Fruit fly (Drosophila melanogaster) whole organism, wandering third instar larva: ENCODE results near the gene mtd.

Experiments
- CG32264 ChIP-seq: fragments of 200-800 bp; sonication (Bioruptor generic); optimal IDR thresholded peaks from 2 replicates; lab custom pipeline; 2016; ENCODE audit warnings: missing biosample characterization, missing genetic modification characterization
- CG9705 ChIP-seq: fragments of 200-800 bp; sonication (Bioruptor generic); optimal IDR thresholded peaks from 2 replicates; lab custom pipeline; 2018; ENCODE audit warnings: missing biosample characterization, mild to moderate bottlenecking, missing genetic modification characterization
- CrebA ChIP-seq: fragments of 200-800 bp; sonication (Bioruptor generic); optimal IDR thresholded peaks from 2 replicates; lab custom pipeline; 2016; ENCODE audit warnings: missing biosample characterization, mild to moderate bottlenecking, missing genetic modification characterization, borderline replicate concordance
- Dfd ChIP-seq: fragments of >200 bp; optimal IDR thresholded peaks from 2 replicates; lab custom pipeline; 2017; ENCODE audit warnings: missing biosample characterization, missing genetic modification characterization
- Dif ChIP-seq: fragments of 200-275, 200-300 bp; sonication (Bioruptor generic); optimal IDR thresholded peaks from 2 replicates; lab custom pipeline; 2018; ENCODE audit warnings: missing biosample characterization, missing genetic modification characterization; ENCODE audit not compliant: partially characterized antibody
- HLH106 ChIP-seq: fragments of 200-800 bp; optimal IDR thresholded peaks from 3 replicates; lab custom pipeline; 2019; ENCODE audit warnings: missing biosample characterization, mild to moderate bottlenecking, missing genetic modification characterization, moderate library complexity
- Hr78 ChIP-seq: fragments of >200 bp; optimal IDR thresholded peaks from 2 replicates; lab custom pipeline; 2017; ENCODE audit warnings: missing biosample characterization, missing genetic modification characterization
- Jra ChIP-seq: sonication (Bioruptor generic); optimal IDR thresholded peaks from 2 replicates; lab custom pipeline; 2016; ENCODE audit warnings: missing biosample characterization, missing genetic modification characterization
- Mio ChIP-seq: sonication (Bioruptor generic); optimal IDR thresholded peaks from 2 replicates; lab custom pipeline; 2016; ENCODE audit warnings: missing biosample characterization, missing genetic modification characterization
- Myc ChIP-seq: fragments of >200 bp; optimal IDR thresholded peaks from 2 replicates; lab custom pipeline; 2017
- N ChIP-seq: fragments of >200 bp; optimal IDR thresholded peaks from 2 replicates; lab custom pipeline; 2018; ENCODE audit warnings: missing biosample characterization, missing external identifiers, missing genetic modification characterization
- Rel ChIP-seq, 2 experiments: fragments of 200-800 bp; sonication (Bioruptor generic) in 1 of 2; optimal IDR thresholded peaks; 2 replicates in 1 of 2; 3 replicates in 1 of 2; lab custom pipeline; 2016 to 2019; ENCODE audit warnings: mild to moderate bottlenecking in 2 of 2, missing biosample characterization in 2 of 2, missing genetic modification characterization in 2 of 2, moderate library complexity in 1 of 2
- Sp1 ChIP-seq: fragments of 200-800 bp; sonication (Bioruptor generic); optimal IDR thresholded peaks from 3 replicates; lab custom pipeline; 2019; ENCODE audit warnings: missing biosample characterization, mild to moderate bottlenecking, missing genetic modification characterization, moderate library complexity
- Vsx2 ChIP-seq: fragments of 200-300, 225-300 bp; sonication (Bioruptor generic); optimal IDR thresholded peaks from 2 replicates; lab custom pipeline; 2018; ENCODE audit warnings: missing biosample characterization, missing genetic modification characterization; ENCODE audit not compliant: partially characterized antibody
- br ChIP-seq: fragments of 200-800 bp; sonication (Bioruptor generic); optimal IDR thresholded peaks from 2 replicates; lab custom pipeline; 2016; ENCODE audit warnings: missing biosample characterization, missing genetic modification characterization
- brk ChIP-seq: fragments of 200-800 bp; sonication (Bioruptor generic); optimal IDR thresholded peaks from 2 replicates; lab custom pipeline; 2016; ENCODE audit warnings: missing biosample characterization, mild to moderate bottlenecking, missing genetic modification characterization
- dl ChIP-seq, 2 experiments: fragments of 175-275, 200-275 bp in 1 of 2; fragments of 200-275 bp in 1 of 2; sonication (Bioruptor generic); optimal IDR thresholded peaks; lab custom pipeline; 2018; ENCODE audit warnings: mild to moderate bottlenecking in 2 of 2, missing biosample characterization in 2 of 2, missing genetic modification characterization in 2 of 2, moderate library complexity in 2 of 2; ENCODE audit not compliant: partially characterized antibody in 2 of 2, insufficient read depth in 1 of 2
- dmrt93B ChIP-seq: fragments of 200-800 bp; sonication (Bioruptor generic); optimal IDR thresholded peaks from 2 replicates; lab custom pipeline; 2018; ENCODE audit warnings: missing biosample characterization, mild to moderate bottlenecking, missing genetic modification characterization
- foxo ChIP-seq, 2 experiments: fragments of 200-800 bp; sonication (Bioruptor generic); optimal IDR thresholded peaks; 2 replicates in 1 of 2; 3 replicates in 1 of 2; lab custom pipeline; 2016 to 2017; ENCODE audit warnings: missing biosample characterization in 2 of 2, missing genetic modification characterization in 2 of 2
- fru ChIP-seq: fragments of 200-800 bp; sonication (Bioruptor generic); optimal IDR thresholded peaks from 3 replicates; lab custom pipeline; 2016; ENCODE audit warnings: missing biosample characterization, mild to moderate bottlenecking, missing genetic modification characterization
- h ChIP-seq: fragments of 200-800 bp; sonication (Bioruptor generic); optimal IDR thresholded peaks from 3 replicates; lab custom pipeline; 2016; ENCODE audit warnings: missing biosample characterization, mild to moderate bottlenecking, missing genetic modification characterization
- jim ChIP-seq: fragments of 175-275, 200-325 bp; sonication (Bioruptor generic); optimal IDR thresholded peaks from 2 replicates; lab custom pipeline; 2016; ENCODE audit warnings: missing biosample characterization, mild to moderate bottlenecking, missing genetic modification characterization
- lola ChIP-seq: fragments of >200 bp; optimal IDR thresholded peaks from 2 replicates; lab custom pipeline; 2017; ENCODE audit warnings: missing biosample characterization, missing genetic modification characterization
- pan ChIP-seq: fragments of >200 bp; optimal IDR thresholded peaks from 2 replicates; lab custom pipeline; 2017
- psq ChIP-seq: fragments of 200-800 bp; sonication (Bioruptor generic); optimal IDR thresholded peaks from 3 replicates; lab custom pipeline; 2017; ENCODE audit warnings: missing biosample characterization, mild to moderate bottlenecking, missing genetic modification characterization, moderate library complexity
- rgr ChIP-seq: fragments of 200-800 bp; sonication (Bioruptor generic); optimal IDR thresholded peaks from 3 replicates; lab custom pipeline; 2016; ENCODE audit warnings: missing biosample characterization, mild to moderate bottlenecking, missing genetic modification characterization
- sage ChIP-seq: fragments of 200-800 bp; sonication (Bioruptor generic); optimal IDR thresholded peaks from 2 replicates; lab custom pipeline; 2016; ENCODE audit warnings: missing biosample characterization, mild to moderate bottlenecking, missing genetic modification characterization
- sv ChIP-seq: fragments of 200-800 bp; sonication (Bioruptor generic); optimal IDR thresholded peaks from 3 replicates; lab custom pipeline; 2016; ENCODE audit warnings: missing biosample characterization, missing genetic modification characterization
- tai ChIP-seq: sonication (Bioruptor generic); optimal IDR thresholded peaks from 2 replicates; lab custom pipeline; 2016; ENCODE audit warnings: missing biosample characterization, missing genetic modification characterization
- usp ChIP-seq: fragments of >200 bp; optimal IDR thresholded peaks from 2 replicates; lab custom pipeline; 2017; ENCODE audit warnings: missing biosample characterization, missing genetic modification characterization
- woc ChIP-seq: sonication (Bioruptor generic); optimal IDR thresholded peaks from 2 replicates; lab custom pipeline; 2016; ENCODE audit warnings: missing biosample characterization, mild to moderate bottlenecking, missing genetic modification characterization

The mtd gene

dm6 chr3R:5330338-5330737 lies 19.9 kb downstream of the mtd start:
- no peak for TF ChIP-seq Myc
- no peak for TF ChIP-seq Hr78
- no peak for TF ChIP-seq brk (GFP tag; lab: Kevin White, UChicago)
- TF ChIP-seq woc (GFP tag; lab: Kevin White, UChicago): peak; percentile 26
- no peak for TF ChIP-seq pan (lab: Kevin White, UChicago)
- peak in 1 of 2 experiments; percentile 41 for TF ChIP-seq foxo (GFP tag; optimal IDR thresholded peaks at IDR 0.05; lab: Kevin White, UChicago)
- no peak for TF ChIP-seq usp (GFP tag; lab: Kevin White, UChicago)
- no peak for TF ChIP-seq Dfd
- TF ChIP-seq lola: no peak
- no peak for TF ChIP-seq CG9705
- TF ChIP-seq br: peak; percentile 17
- peak; percentile 4 for TF ChIP-seq psq (GFP tag; lab: Kevin White, UChicago)
- peak; percentile 5 for TF ChIP-seq h (GFP tag; lab: Kevin White, UChicago)
- no peak for TF ChIP-seq tai
- TF ChIP-seq CG32264 (GFP tag; lab: Kevin White, UChicago): no peak
- TF ChIP-seq sage: no peak
- peak; percentile 38 for TF ChIP-seq fru (GFP tag; lab: Kevin White, UChicago)
- TF ChIP-seq Rel (GFP tag; optimal IDR thresholded peaks at IDR 0.05; lab: Kevin White, UChicago): no peak
- TF ChIP-seq Rel (tag; optimal IDR thresholded peaks at IDR 0.05; lab: Kevin White, UChicago): no peak

- TF ChIP-seq Dif (GFP tag; lab: Kevin White, UChicago) (no peak), br (no peak), sage (no peak), Rel (GFP tag; optimal IDR thresholded peaks at IDR 0.05; lab: Kevin White, UChicago) (no peak), Rel (tag; optimal IDR thresholded peaks at IDR 0.05; lab: Kevin White, UChicago) (no peak), Vsx2 (GFP tag; lab: Kevin White, UChicago) (no peak), N (GFP tag; lab: Kevin White, UChicago) (no peak), rgr (GFP tag; lab: Kevin White, UChicago) (no peak), dmrt93B (GFP tag; lab: Kevin White, UChicago) (no peak), HLH106 (tag; lab: Kevin White, UChicago) (no peak)
Measured at dm6 chr3R:5327911-5328310, 22.3 kb downstream of the mtd start.

- TF ChIP-seq foxo (GFP tag; optimal IDR thresholded peaks at IDR 0.05; lab: Kevin White, UChicago) (no peak), sage (no peak), lola (no peak), Vsx2 (GFP tag; lab: Kevin White, UChicago) (no peak), jim (GFP tag; lab: Kevin White, UChicago) (no peak), fru (GFP tag; lab: Kevin White, UChicago) (no peak), sv (GFP tag; lab: Kevin White, UChicago) (no peak), pan (lab: Kevin White, UChicago) (no peak), dl (GFP tag; optimal IDR thresholded peaks at IDR 0.05; lab: Kevin White, UChicago; ENCODE audit: insufficient read depth in 1 of 2, partially characterized antibody in 2 of 2) (no peak), Mio (GFP tag; lab: Kevin White, UChicago) (no peak), psq (GFP tag; lab: Kevin White, UChicago) (no peak), Jra (GFP tag; lab: Kevin White, UChicago) (no peak), br (no peak)
- TF ChIP-seq, all 38 proteins: peak for 0
Measured at dm6 chr3R:5326166-5326565, 24.1 kb downstream of the mtd start.

dm6 chr3R:5323741-5324538 lies 26.3 kb downstream of the mtd start:
- no peak for TF ChIP-seq Mio (GFP tag; lab: Kevin White, UChicago)
- TF ChIP-seq usp (GFP tag; lab: Kevin White, UChicago): no peak
- no peak for TF ChIP-seq lola
- no peak for TF ChIP-seq Hr78
- TF ChIP-seq CG9705: no peak
- peak; percentile 3 to 11 for TF ChIP-seq dl (GFP tag; optimal IDR thresholded peaks at IDR 0.05; lab: Kevin White, UChicago; ENCODE audit: insufficient read depth in 1 of 2, partially characterized antibody in 2 of 2)
- no peak for TF ChIP-seq Jra (GFP tag; lab: Kevin White, UChicago)
- peak; percentile 11 for TF ChIP-seq Rel (GFP tag; optimal IDR thresholded peaks at IDR 0.05; lab: Kevin White, UChicago)
- TF ChIP-seq Rel (tag; optimal IDR thresholded peaks at IDR 0.05; lab: Kevin White, UChicago): no peak
- no peak for TF ChIP-seq Sp1 (GFP tag; lab: Kevin White, UChicago)
- TF ChIP-seq CrebA (GFP tag; lab: Kevin White, UChicago): peak; percentile 67
- peak; percentile 33 for TF ChIP-seq psq (GFP tag; lab: Kevin White, UChicago)
- peak; percentile 45 for TF ChIP-seq Vsx2 (GFP tag; lab: Kevin White, UChicago)
- TF ChIP-seq CG32264 (GFP tag; lab: Kevin White, UChicago): no peak
- TF ChIP-seq rgr (GFP tag; lab: Kevin White, UChicago): peak; percentile 23
- peak; percentile 40 for TF ChIP-seq h (GFP tag; lab: Kevin White, UChicago)
- no peak for TF ChIP-seq sage
